Worm (Caenorhabditis elegans) whole organism, L2 larva: ENCODE data around the gene fbxa-3.
"Not testable (repeated sequence)": the region's sequence is repeated elsewhere in the genome, so short reads cannot be mapped to it uniquely, and the experiment has no call there.

ENCODE experiments used
- C34F6.9 ChIP-seq: fragments of 150-350 bp; optimal IDR thresholded peaks from 2 replicates; lab custom pipeline; 2014; ENCODE audit warnings: missing biosample characterization, missing genetic modification characterization
- R02D3.7 ChIP-seq: fragments of 150-350 bp; optimal IDR thresholded peaks from 2 replicates; lab custom pipeline; 2014; ENCODE audit warnings: missing biosample characterization, missing genetic modification characterization
- Y55F3AM.14 ChIP-seq: fragments of 200-800 bp; sonication (Bioruptor generic); optimal IDR thresholded peaks from 2 replicates; lab custom pipeline; 2018; ENCODE audit warnings: mild to moderate bottlenecking, missing genetic modification characterization, missing compliant biosample characterization
- ZK546.5 ChIP-seq: sonication (generic microtip); optimal IDR thresholded peaks from 2 replicates; lab custom pipeline; 2017; ENCODE audit warnings: missing biosample characterization, missing genetic modification characterization
- ama-1 ChIP-seq: fragments of 150-350 bp; optimal IDR thresholded peaks from 2 replicates; lab custom pipeline; 2018; ENCODE audit warnings: inconsistent platforms
- ceh-82 ChIP-seq: fragments of 150-350 bp; optimal IDR thresholded peaks from 2 replicates; lab custom pipeline; 2014; ENCODE audit warnings: missing biosample characterization, missing genetic modification characterization
- egl-27 ChIP-seq: sonication (generic microtip); optimal IDR thresholded peaks from 3 replicates; lab custom pipeline; 2017; ENCODE audit warnings: missing biosample characterization, missing genetic modification reagents, missing genetic modification characterization
- elt-1 ChIP-seq: fragments of 150-350 bp; optimal IDR thresholded peaks from 2 replicates; lab custom pipeline; 2014; ENCODE audit warnings: missing biosample characterization, missing genetic modification characterization
- elt-3 ChIP-seq: sonication (generic microtip); optimal IDR thresholded peaks from 2 replicates; lab custom pipeline; 2017; ENCODE audit warnings: missing biosample characterization, missing genetic modification characterization
- lin-39 ChIP-seq: fragments of 150-350 bp; optimal IDR thresholded peaks from 2 replicates; lab custom pipeline; 2014; ENCODE audit warnings: missing biosample characterization, missing genetic modification reagents, missing genetic modification characterization
- lsy-2 ChIP-seq, 2 experiments: fragments of 150-350 bp in 1 of 2; sonication (generic microtip) in 1 of 2; optimal IDR thresholded peaks; 2 replicates each; lab custom pipeline; 2014 to 2017; ENCODE audit warnings: missing biosample characterization in 2 of 2, missing genetic modification characterization in 2 of 2
- mab-5 ChIP-seq: fragments of 150-350 bp; optimal IDR thresholded peaks from 2 replicates; lab custom pipeline; 2014; ENCODE audit warnings: missing biosample characterization, missing genetic modification characterization
- mbf-1 ChIP-seq: sonication (generic microtip); optimal IDR thresholded peaks from 2 replicates; lab custom pipeline; 2017; ENCODE audit warnings: missing biosample characterization, missing genetic modification characterization
- nhr-10 ChIP-seq: sonication (generic microtip); optimal IDR thresholded peaks from 2 replicates; lab custom pipeline; 2017; ENCODE audit warnings: missing biosample characterization, missing genetic modification characterization
- nhr-129 ChIP-seq: fragments of 150-350 bp; optimal IDR thresholded peaks from 2 replicates; lab custom pipeline; 2014; ENCODE audit warnings: missing biosample characterization, missing genetic modification characterization
- nhr-21 ChIP-seq: fragments of 150-350 bp; optimal IDR thresholded peaks from 2 replicates; lab custom pipeline; 2014; ENCODE audit warnings: missing biosample characterization, missing genetic modification characterization
- nhr-23 ChIP-seq: fragments of 150-350 bp; optimal IDR thresholded peaks from 2 replicates; lab custom pipeline; 2014; ENCODE audit warnings: missing biosample characterization, missing genetic modification reagents, missing genetic modification characterization
- nhr-77 ChIP-seq: fragments of 150-350 bp; optimal IDR thresholded peaks from 2 replicates; lab custom pipeline; 2014; ENCODE audit warnings: missing biosample characterization, missing genetic modification characterization
- peb-1 ChIP-seq: fragments of 150-350 bp; optimal IDR thresholded peaks from 2 replicates; lab custom pipeline; 2014; ENCODE audit warnings: missing biosample characterization, missing genetic modification characterization
- sem-4 ChIP-seq: fragments of 150-350 bp; optimal IDR thresholded peaks from 2 replicates; lab custom pipeline; 2014; ENCODE audit warnings: missing biosample characterization, missing genetic modification reagents, missing genetic modification characterization
- sma-9 ChIP-seq, 2 experiments: fragments of 150-350 bp in 1 of 2; sonication (generic microtip) in 1 of 2; optimal IDR thresholded peaks; 2 replicates each; lab custom pipeline; 2014 to 2016; ENCODE audit warnings: missing genetic modification characterization in 2 of 2, mild to moderate bottlenecking in 1 of 2, missing biosample characterization in 1 of 2, missing compliant biosample characterization in 1 of 2, missing genetic modification reagents in 1 of 2, moderate library complexity in 1 of 2
- unc-39 ChIP-seq: fragments of 150-350 bp; optimal IDR thresholded peaks from 2 replicates; lab custom pipeline; 2014; ENCODE audit warnings: missing biosample characterization, missing genetic modification characterization
- unc-55 ChIP-seq: fragments of 150-350 bp; sonication (generic microtip); optimal IDR thresholded peaks from 3 replicates; lab custom pipeline; 2014; ENCODE audit warnings: missing biosample characterization, missing genetic modification reagents, missing genetic modification characterization
- zag-1 ChIP-seq: fragments of 150-350 bp; optimal IDR thresholded peaks from 2 replicates; lab custom pipeline; 2014; ENCODE audit warnings: missing biosample characterization, missing genetic modification characterization
- ztf-1 ChIP-seq: fragments of 200-800 bp; sonication (Bioruptor generic); conservative IDR thresholded peaks from 2 replicates; pipeline ENCODE4 v1.3.6; 2022; ENCODE audit warnings: missing genetic modification characterization, missing compliant biosample characterization

fbxa-3 gene

ce11 chrII:1784799-1785198 lies 35.9 kb downstream of the fbxa-3 start, which contains the start of gene C08F1.11:
Gene C08F1.11 (minus strand): TSS chrII:1784899.
- TF ChIP-seq unc-55 (GFP tag; lab: Kevin White, UChicago) (no peak), lsy-2 (tag; optimal IDR thresholded peaks at IDR 0.05; lab: Kevin White, UChicago) (no peak), nhr-129 (tag; lab: Kevin White, UChicago) (no peak)
- TF ChIP-seq, all 48 proteins: peak for 0

- no peak for TF ChIP-seq sem-4 (tag; lab: Kevin White, UChicago)
- no peak for TF ChIP-seq zag-1 (tag; lab: Kevin White, UChicago)
- TF ChIP-seq nhr-23 (tag; lab: Kevin White, UChicago): no peak
- no peak for TF ChIP-seq elt-3 (tag; lab: Kevin White, UChicago)
- TF ChIP-seq nhr-21: no peak
- no peak for TF ChIP-seq unc-39 (tag; lab: Kevin White, UChicago)
- no peak for TF ChIP-seq lin-39 (tag; lab: Kevin White, UChicago)
- no peak for TF ChIP-seq Y55F3AM.14 (GFP tag; lab: Kevin White, UChicago)
- no peak for TF ChIP-seq C34F6.9 (tag; lab: Kevin White, UChicago)
- no peak for TF ChIP-seq ceh-82 (tag; lab: Kevin White, UChicago)
- TF ChIP-seq lsy-2 (tag; optimal IDR thresholded peaks at IDR 0.05; lab: Kevin White, UChicago): no peak
Observed at ce11 chrII:1782474-1782873, 38.2 kb downstream of the fbxa-3 start, which contains the start of gene math-4. Gene math-4 (minus strand): TSS chrII:1782574.

ce11 chrII:1775234-1775633 lies 45.4 kb downstream of the fbxa-3 start, which contains the start of gene F36H5.14:
Gene F36H5.14 (plus strand): TSS chrII:1775534.
- TF ChIP-seq unc-39 (tag; lab: Kevin White, UChicago); sem-4 (tag; lab: Kevin White, UChicago); sma-9 (GFP tag; optimal IDR thresholded peaks at IDR 0.05; lab: Kevin White, UChicago); sma-9 (tag; optimal IDR thresholded peaks at IDR 0.05; lab: Kevin White, UChicago): not testable (repeated sequence)
- TF ChIP-seq, all 48 proteins: peak for 0; not testable (repeated sequence) for 48

- no peak for TF ChIP-seq nhr-77 (tag; lab: Kevin White, UChicago)
- TF ChIP-seq unc-39 (tag; lab: Kevin White, UChicago): no peak
- TF ChIP-seq unc-55 (GFP tag; lab: Kevin White, UChicago): no peak
- TF ChIP-seq egl-27: no peak
- no peak for TF ChIP-seq R02D3.7
- TF ChIP-seq sma-9 (GFP tag; optimal IDR thresholded peaks at IDR 0.05; lab: Kevin White, UChicago): no peak
- TF ChIP-seq sma-9 (tag; optimal IDR thresholded peaks at IDR 0.05; lab: Kevin White, UChicago): no peak
- TF ChIP-seq nhr-10 (tag; lab: Kevin White, UChicago): no peak
- TF ChIP-seq ama-1 (lab: Kevin White, UChicago): no peak
- TF ChIP-seq mbf-1: no peak
- no peak for TF ChIP-seq ztf-1 (GFP tag; lab: Robert Waterston, UW)
- TF ChIP-seq elt-1 (tag; lab: Kevin White, UChicago): no peak
- TF ChIP-seq ceh-82 (tag; lab: Kevin White, UChicago): no peak
- TF ChIP-seq peb-1 (tag; lab: Kevin White, UChicago): no peak
- no peak for TF ChIP-seq mab-5 (tag; lab: Kevin White, UChicago)
Observed at ce11 chrII:1771785-1772184, 48.9 kb downstream of the fbxa-3 start, which contains the start of gene math-3. Gene math-3 (plus strand): TSS chrII:1772085.

- TF ChIP-seq nhr-21; Y55F3AM.14 (GFP tag; lab: Kevin White, UChicago); ZK546.5 (tag; lab: Kevin White, UChicago): not testable (repeated sequence)
Observed at ce11 chrII:1771347-1771746, 49.3 kb downstream of the fbxa-3 start, which contains the start of gene math-26. Gene math-26 (plus strand): TSS chrII:1771647.
